Fruit fly (Drosophila melanogaster): ENCODE measurements around the gene tant.

tant gene

DNA sequence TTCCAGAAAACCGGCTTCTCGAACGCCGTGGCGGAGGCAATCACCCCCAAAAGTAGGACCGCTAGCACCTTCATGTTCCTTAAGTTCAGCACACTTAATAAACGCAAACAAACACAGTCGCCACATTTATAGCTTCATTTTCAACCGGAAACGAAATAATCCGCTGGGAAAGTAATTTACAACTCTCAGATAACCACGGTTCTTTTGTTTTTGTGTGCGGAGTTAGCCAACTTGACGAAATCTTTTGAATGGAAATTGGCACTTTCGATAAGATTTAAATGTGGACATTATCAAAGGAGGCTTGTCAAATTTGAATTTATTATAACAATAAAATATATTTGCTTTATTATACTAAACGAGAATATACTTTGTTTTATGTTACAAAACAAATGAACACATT lies 593 bp upstream of the tant start, which contains the start of gene Jon65Ai:
Jon65Ai (minus strand) TSS at position 101 of the 400 bp plus-strand sequence.
- TF ChIP-seq Rel (GFP tag; optimal IDR thresholded peaks at IDR 0.05) (no peak), Rel (tag; optimal IDR thresholded peaks at IDR 0.05) (peak; percentile 80), Jra (GFP tag; optimal IDR thresholded peaks at IDR 0.05) (no peak), sage (GFP tag; optimal IDR thresholded peaks at IDR 0.05) (no peak)

DNA sequence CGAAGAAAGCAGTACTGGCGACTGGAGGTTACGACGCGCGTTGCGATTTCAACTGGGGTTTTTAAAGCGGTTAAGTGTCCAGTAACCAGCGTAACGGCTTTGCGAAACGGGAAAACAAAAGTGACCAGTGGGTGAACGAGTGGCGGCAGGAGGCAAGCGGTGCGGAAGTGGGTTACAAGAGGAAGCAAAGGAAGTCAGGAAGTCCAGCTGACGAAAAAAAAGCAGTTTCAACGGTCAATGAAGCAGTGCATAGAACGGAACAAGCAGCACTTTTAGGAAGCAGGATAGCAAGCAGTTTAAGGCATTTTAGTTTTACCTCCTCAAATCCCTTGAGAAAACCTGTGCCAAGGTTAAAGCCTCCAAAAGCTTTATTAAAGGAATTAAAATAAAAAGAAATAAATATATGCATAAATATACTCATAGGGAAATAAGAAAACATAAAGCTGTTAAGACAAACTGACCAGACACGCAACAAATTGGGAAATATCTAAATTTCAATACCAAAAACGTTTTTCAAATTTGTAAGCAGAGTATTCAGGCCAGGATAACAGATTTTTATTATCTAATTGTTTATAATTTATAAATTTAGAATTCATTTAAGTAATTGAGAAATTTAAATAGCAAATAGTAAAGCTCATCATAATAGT lies 4.2 kb downstream of the tant start, which contains the start of gene CG6592:
CG6592 (plus strand) TSS at position 597 of the 647 bp plus-strand sequence.
- TF ChIP-seq HLH106 (tag; optimal IDR thresholded peaks at IDR 0.05) (peak; percentile 22), jim (GFP tag; optimal IDR thresholded peaks at IDR 0.05) (no peak), rgr (GFP tag; optimal IDR thresholded peaks at IDR 0.05) (peak; percentile 41), Sp1 (GFP tag; optimal IDR thresholded peaks at IDR 0.05) (no peak), dmrt93B (GFP tag; optimal IDR thresholded peaks at IDR 0.05) (peak; percentile 15), br (GFP tag; optimal IDR thresholded peaks at IDR 0.05) (peak; percentile 4)

DNA sequence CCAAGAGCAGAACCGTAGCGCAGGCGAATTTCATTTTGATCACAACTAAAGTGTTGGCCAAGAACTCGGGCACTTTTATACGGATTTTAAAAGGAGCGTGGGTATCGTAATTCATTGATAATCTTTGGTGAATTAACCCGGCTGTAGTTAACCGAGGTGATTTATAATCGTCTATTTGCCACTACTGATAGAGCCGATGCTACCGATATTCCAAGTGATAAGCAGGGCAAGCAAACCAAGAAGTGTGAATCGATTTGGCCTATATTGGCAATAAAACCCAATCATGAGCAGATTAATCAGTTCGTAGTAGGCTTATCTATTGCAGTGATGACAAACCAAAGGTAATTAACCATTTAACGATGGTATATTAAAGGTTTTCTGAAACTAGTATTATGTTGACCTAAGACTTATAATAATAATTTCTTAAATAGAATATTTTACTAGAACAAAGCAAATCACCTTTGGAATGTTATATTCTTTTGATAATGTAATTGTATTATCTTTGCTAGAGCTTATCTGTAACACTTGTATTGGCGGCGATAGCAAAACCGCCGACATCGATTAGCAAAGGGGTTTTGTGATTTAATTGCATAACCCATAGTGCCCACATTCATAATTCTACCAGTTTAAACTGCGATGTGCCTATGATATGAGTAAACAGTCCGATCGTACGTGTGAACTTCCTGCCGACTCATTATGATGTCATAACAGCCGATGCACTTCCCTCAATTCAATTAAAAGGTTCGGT lies 8.1 kb downstream of the tant start, which contains the start of gene CG10472:
CG10472 (minus strand) TSS at position 51 of the 748 bp plus-strand sequence.
- no peak for TF ChIP-seq Vsx2 (GFP tag; optimal IDR thresholded peaks at IDR 0.05; ENCODE audit: partially characterized antibody)
- no peak for TF ChIP-seq woc (GFP tag; optimal IDR thresholded peaks at IDR 0.05)
- no peak for TF ChIP-seq CG9705 (GFP tag; optimal IDR thresholded peaks at IDR 0.05)
- no peak for TF ChIP-seq Dfd (GFP tag; optimal IDR thresholded peaks at IDR 0.05)
- no peak for TF ChIP-seq Myc (optimal IDR thresholded peaks at IDR 0.05)
- TF ChIP-seq Dif (GFP tag; optimal IDR thresholded peaks at IDR 0.05; ENCODE audit: partially characterized antibody), result no peak
- TF ChIP-seq pan (optimal IDR thresholded peaks at IDR 0.05), result no peak
- TF ChIP-seq Jra (GFP tag; optimal IDR thresholded peaks at IDR 0.05), result no peak

DNA sequence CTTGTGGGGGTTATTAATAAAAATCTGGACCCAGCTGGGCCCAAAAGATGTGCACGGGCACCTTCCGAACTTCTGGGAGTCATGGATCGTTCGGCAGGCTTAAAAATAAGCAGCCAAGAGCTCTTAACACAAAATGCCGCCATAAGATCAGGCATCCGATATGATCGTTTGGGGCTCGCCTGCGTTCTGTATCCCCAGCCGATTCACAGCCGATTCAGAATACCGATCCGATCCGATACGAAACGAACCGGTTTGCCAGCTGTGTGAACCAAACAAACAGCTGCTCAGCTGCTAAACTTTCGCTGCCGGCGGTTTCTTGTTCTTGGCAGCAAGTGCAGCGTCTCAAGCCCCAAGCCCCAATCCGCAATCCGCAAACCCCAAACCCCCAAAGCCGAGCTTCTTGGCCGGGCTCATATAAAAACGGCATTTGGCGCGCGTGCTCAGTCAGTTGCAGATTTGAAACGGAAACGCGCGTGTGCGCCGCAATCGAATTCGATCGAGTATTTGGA lies 11.0 kb downstream of the tant start, which contains the start of gene CG42269:
CG42269 (plus strand) TSS at position 416 of the 509 bp plus-strand sequence.
- TF ChIP-seq h (GFP tag; optimal IDR thresholded peaks at IDR 0.05) (peak; percentile 44), Rel (GFP tag; optimal IDR thresholded peaks at IDR 0.05) (peak; percentile 0), Rel (tag; optimal IDR thresholded peaks at IDR 0.05) (no peak), fru (GFP tag; optimal IDR thresholded peaks at IDR 0.05) (no peak)

DNA sequence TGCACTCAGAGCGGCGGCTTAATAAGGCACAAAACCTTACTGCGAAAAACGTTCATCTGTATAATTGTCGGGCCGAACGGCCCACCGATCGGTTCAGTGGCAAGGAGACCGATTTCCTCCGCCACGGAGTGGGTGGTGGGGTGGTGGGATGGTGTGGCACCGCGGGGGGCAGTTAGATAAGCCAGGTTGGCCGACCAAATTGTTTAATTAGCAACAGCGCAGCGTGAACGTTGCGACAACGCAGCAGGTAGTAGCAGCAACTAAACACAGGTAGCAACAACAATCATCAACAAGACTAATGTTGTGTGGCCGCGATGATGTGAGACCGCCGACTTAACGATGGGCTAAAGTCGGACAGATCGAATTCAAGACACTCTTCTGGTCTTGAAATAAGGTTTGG lies 13.2 kb downstream of the tant start:
- TF ChIP-seq dmrt93B (GFP tag; optimal IDR thresholded peaks at IDR 0.05) (no peak), dl (GFP tag; optimal IDR thresholded peaks at IDR 0.05; ENCODE audit: insufficient read depth in 1 of 2, partially characterized antibody in 2 of 2) (no peak), OdsH (GFP tag; optimal IDR thresholded peaks at IDR 0.05) (no peak), h (GFP tag; optimal IDR thresholded peaks at IDR 0.05) (no peak), Myc (optimal IDR thresholded peaks at IDR 0.05) (no peak), Mio (GFP tag; optimal IDR thresholded peaks at IDR 0.05) (no peak), Sp1 (GFP tag; optimal IDR thresholded peaks at IDR 0.05) (no peak), dsf (GFP tag; optimal IDR thresholded peaks at IDR 0.05; ENCODE audit: borderline replicate concordance) (no peak), Rel (GFP tag; optimal IDR thresholded peaks at IDR 0.05) (no peak), Rel (tag; optimal IDR thresholded peaks at IDR 0.05) (no peak), woc (GFP tag; optimal IDR thresholded peaks at IDR 0.05) (no peak), sage (GFP tag; optimal IDR thresholded peaks at IDR 0.05) (no peak), br (GFP tag; optimal IDR thresholded peaks at IDR 0.05) (no peak), brk (GFP tag; optimal IDR thresholded peaks at IDR 0.05) (no peak), sv (GFP tag; optimal IDR thresholded peaks at IDR 0.05) (no peak), pan (optimal IDR thresholded peaks at IDR 0.05) (no peak), jim (GFP tag; optimal IDR thresholded peaks at IDR 0.05) (no peak), Dfd (GFP tag; optimal IDR thresholded peaks at IDR 0.05) (no peak)

DNA sequence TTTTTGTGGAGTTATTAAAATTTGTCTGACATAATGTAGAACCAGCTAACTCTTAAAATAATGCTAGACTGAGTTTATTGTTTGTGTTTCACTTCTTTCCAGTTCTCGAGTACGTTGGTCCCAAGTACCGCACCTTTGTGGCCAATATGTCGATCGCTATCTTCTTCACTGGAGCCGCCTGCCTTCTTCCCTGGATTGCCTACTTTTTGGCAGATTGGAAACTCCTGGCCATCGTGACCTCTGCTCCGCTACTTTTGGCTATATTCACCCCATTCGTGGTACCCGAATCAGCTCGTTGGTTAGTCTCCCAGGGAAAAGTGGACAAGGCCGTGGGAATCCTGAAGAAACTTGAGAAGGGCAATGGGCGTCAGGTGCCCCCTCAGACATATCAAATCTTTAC lies 15.2 kb downstream of the tant start:
- no peak for TF ChIP-seq foxo (GFP tag; optimal IDR thresholded peaks at IDR 0.05)

Data from whole organism, wandering third instar larva.